Worm (Caenorhabditis elegans) whole organism, midembryonic: ENCODE results near the gene cki-2.

Source experiments
- flt-1 ChIP-seq: fragments of 200-800 bp; sonication (Bioruptor generic); IDR thresholded peaks from 2 replicates; pipeline ENCODE4 v1.3.6; 2022; ENCODE audit warnings: missing genetic modification characterization, missing compliant biosample characterization
- klf-2 ChIP-seq: fragments of 200-800 bp; sonication (Bioruptor generic); conservative IDR thresholded peaks from 2 replicates; pipeline ENCODE4 v1.3.6; 2022; ENCODE audit warnings: missing genetic modification reagents, missing genetic modification characterization, missing compliant biosample characterization
- med-1 ChIP-seq: sonication (generic microtip); optimal IDR thresholded peaks from 2 replicates; lab custom pipeline; 2017; ENCODE audit warnings: missing genetic modification characterization, mild to moderate bottlenecking, missing compliant biosample characterization, antibody characterized with exemption, missing genetic modification reagents; ENCODE audit not compliant: insufficient read depth
- ref-1 ChIP-seq: fragments of 200-800 bp; sonication (Bioruptor generic); conservative IDR thresholded peaks from 2 replicates; pipeline ENCODE4 v1.3.6; 2022; ENCODE audit warnings: missing genetic modification reagents, missing genetic modification characterization, missing compliant biosample characterization
- ztf-23 ChIP-seq: fragments of 200-800 bp; sonication (Bioruptor generic); IDR thresholded peaks from 2 replicates; pipeline ENCODE4 v1.3.6; 2022; ENCODE audit warnings: missing genetic modification reagents, missing genetic modification characterization, missing compliant biosample characterization

DNA sequence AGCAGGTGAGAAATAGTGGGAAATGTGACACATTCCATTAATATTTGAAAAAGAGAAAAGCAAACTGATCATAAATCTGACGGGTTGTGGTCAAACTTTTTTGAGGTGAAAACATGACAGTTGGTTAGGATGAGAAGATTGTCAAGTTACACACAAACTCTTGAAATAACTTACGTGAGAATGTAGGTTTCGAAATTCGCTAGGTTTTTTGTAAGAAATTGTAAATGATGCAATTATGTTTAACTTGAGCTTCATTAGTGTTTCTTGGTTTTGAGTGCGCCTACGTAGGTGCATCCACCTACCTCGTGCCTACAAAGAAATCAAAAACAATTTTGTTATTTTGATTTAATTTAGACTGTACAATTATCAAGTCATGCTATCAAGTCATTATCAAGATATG, 19.0 kb downstream of the cki-2 start, which contains the start of gene cex-2:
- TF ChIP-seq klf-2, result no peak
- no peak for TF ChIP-seq med-1 (GFP tag; lab: Kevin White, UChicago)
- TF ChIP-seq ref-1, result no peak
- TF ChIP-seq ztf-23 (GFP tag; lab: Robert Waterston, UW), result no peak
- TF ChIP-seq flt-1, result no peak
